Worm (Caenorhabditis elegans): ENCODE results near the gene F38E1.3.

ce11 chrV:8409594-8409993 is 33.6 kb downstream of the F38E1.3 start:
- TF ChIP-seq tbx-2 (tag; optimal IDR thresholded peaks at IDR 0.05) = no peak
- no peak for TF ChIP-seq pqm-1 (tag; optimal IDR thresholded peaks at IDR 0.05)
- no peak for TF ChIP-seq nhr-11 (tag; optimal IDR thresholded peaks at IDR 0.05)
- TF ChIP-seq madf-2 (tag; optimal IDR thresholded peaks at IDR 0.05) = no peak
